Worm (Caenorhabditis elegans) whole organism, L2 larva: ENCODE results near the gene abf-6.

ENCODE experiments used
- ZK546.5 ChIP-seq: sonication (generic microtip); optimal IDR thresholded peaks from 2 replicates; lab custom pipeline; 2017; ENCODE audit warnings: missing biosample characterization, missing genetic modification characterization
- ama-1 ChIP-seq: fragments of 150-350 bp; optimal IDR thresholded peaks from 2 replicates; lab custom pipeline; 2018; ENCODE audit warnings: inconsistent platforms
- egl-27 ChIP-seq: sonication (generic microtip); optimal IDR thresholded peaks from 3 replicates; lab custom pipeline; 2017; ENCODE audit warnings: missing biosample characterization, missing genetic modification reagents, missing genetic modification characterization
- fos-1 ChIP-seq: fragments of 150-350 bp; optimal IDR thresholded peaks from 2 replicates; lab custom pipeline; 2014; ENCODE audit warnings: missing biosample characterization, missing genetic modification characterization
- mdl-1 ChIP-seq, 2 experiments: fragments of 150-350 bp in 1 of 2; sonication (generic microtip) in 1 of 2; optimal IDR thresholded peaks; 2 replicates each; lab custom pipeline; 2017; ENCODE audit warnings: missing biosample characterization in 2 of 2, missing genetic modification characterization in 2 of 2
- nhr-10 ChIP-seq: sonication (generic microtip); optimal IDR thresholded peaks from 2 replicates; lab custom pipeline; 2017; ENCODE audit warnings: missing biosample characterization, missing genetic modification characterization
- nhr-237 ChIP-seq: fragments of 150-350 bp; optimal IDR thresholded peaks from 2 replicates; lab custom pipeline; 2014; ENCODE audit warnings: missing biosample characterization, missing genetic modification characterization
- nhr-25 ChIP-seq: fragments of 150-350 bp; sonication (generic microtip); optimal IDR thresholded peaks from 3 replicates; lab custom pipeline; 2014; ENCODE audit warnings: missing biosample characterization, missing genetic modification characterization
- unc-39 ChIP-seq: fragments of 150-350 bp; optimal IDR thresholded peaks from 2 replicates; lab custom pipeline; 2014; ENCODE audit warnings: missing biosample characterization, missing genetic modification characterization
- unc-62 ChIP-seq: fragments of 150-350 bp; optimal IDR thresholded peaks from 2 replicates; lab custom pipeline; 2014; ENCODE audit warnings: missing biosample characterization, missing genetic modification reagents, missing genetic modification characterization
- zag-1 ChIP-seq: fragments of 150-350 bp; optimal IDR thresholded peaks from 2 replicates; lab custom pipeline; 2014; ENCODE audit warnings: missing biosample characterization, missing genetic modification characterization
- ztf-11 ChIP-seq: sonication (generic microtip); optimal IDR thresholded peaks from 2 replicates; lab custom pipeline; 2017; ENCODE audit warnings: missing biosample characterization, missing genetic modification characterization

ce11 chrX:12819512-12819911 is 25.6 kb downstream of the abf-6 start:
- TF ChIP-seq nhr-25 (tag; lab: Kevin White, UChicago) = no peak
- no peak for TF ChIP-seq egl-27 (tag; lab: Kevin White, UChicago)
- no peak for TF ChIP-seq zag-1
- TF ChIP-seq unc-39 (tag; lab: Kevin White, UChicago) = no peak
- TF ChIP-seq unc-62 (GFP tag; lab: Kevin White, UChicago) = no peak
- peak; percentile 7 for TF ChIP-seq fos-1 (tag; lab: Kevin White, UChicago)
- TF ChIP-seq mdl-1 (tag; optimal IDR thresholded peaks at IDR 0.05; lab: Kevin White, UChicago) = no peak
- TF ChIP-seq ama-1 (lab: Kevin White, UChicago) = no peak
- TF ChIP-seq ztf-11 = no peak
- TF ChIP-seq ZK546.5 (tag; lab: Kevin White, UChicago) = no peak
- no peak for TF ChIP-seq nhr-237 (tag; lab: Kevin White, UChicago)
- TF ChIP-seq nhr-10 (tag; lab: Kevin White, UChicago) = no peak
